Worm (Caenorhabditis elegans) whole organism, L4/young adult: ENCODE measurements around the gene dlat-1.

ENCODE experiments used
- dao-5 ChIP-seq: sonication (generic microtip); optimal IDR thresholded peaks from 2 replicates; lab custom pipeline; 2016; ENCODE audit warnings: missing genotype, missing genetic modification characterization, moderate library complexity, missing compliant biosample characterization
- him-1 ChIP-seq: sonication (generic microtip); optimal IDR thresholded peaks from 2 replicates; lab custom pipeline; 2016; ENCODE audit warnings: missing genotype, missing genetic modification reagents, missing genetic modification characterization, missing compliant biosample characterization

DNA sequence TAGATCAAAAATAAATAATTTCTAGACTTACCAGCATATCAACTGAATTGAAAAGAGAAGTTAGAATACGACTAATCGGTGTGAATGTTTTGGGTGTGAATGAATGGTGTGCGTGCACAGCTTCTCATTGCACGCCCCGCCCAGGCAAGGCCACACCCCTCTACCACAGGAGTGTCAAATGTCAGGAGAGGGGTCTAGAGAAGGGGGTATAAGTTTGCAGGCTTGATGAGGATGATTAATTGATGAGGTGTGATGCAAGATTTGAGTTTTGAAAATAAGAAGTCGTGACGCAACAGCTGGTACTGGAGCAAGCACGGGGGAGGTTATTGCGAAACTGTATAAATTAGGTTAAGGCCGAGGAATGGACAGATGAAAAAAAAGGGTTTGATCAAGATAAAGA lies 14.8 kb downstream of the dlat-1 start, which contains the start of gene egl-1:
- TF ChIP-seq him-1 (tag; lab: Kevin White, UChicago) (no peak), dao-5 (no peak)
